Fruit fly (Drosophila melanogaster): Measurements from ENCODE around the gene CG14042.

The CG14042 gene

DNA sequence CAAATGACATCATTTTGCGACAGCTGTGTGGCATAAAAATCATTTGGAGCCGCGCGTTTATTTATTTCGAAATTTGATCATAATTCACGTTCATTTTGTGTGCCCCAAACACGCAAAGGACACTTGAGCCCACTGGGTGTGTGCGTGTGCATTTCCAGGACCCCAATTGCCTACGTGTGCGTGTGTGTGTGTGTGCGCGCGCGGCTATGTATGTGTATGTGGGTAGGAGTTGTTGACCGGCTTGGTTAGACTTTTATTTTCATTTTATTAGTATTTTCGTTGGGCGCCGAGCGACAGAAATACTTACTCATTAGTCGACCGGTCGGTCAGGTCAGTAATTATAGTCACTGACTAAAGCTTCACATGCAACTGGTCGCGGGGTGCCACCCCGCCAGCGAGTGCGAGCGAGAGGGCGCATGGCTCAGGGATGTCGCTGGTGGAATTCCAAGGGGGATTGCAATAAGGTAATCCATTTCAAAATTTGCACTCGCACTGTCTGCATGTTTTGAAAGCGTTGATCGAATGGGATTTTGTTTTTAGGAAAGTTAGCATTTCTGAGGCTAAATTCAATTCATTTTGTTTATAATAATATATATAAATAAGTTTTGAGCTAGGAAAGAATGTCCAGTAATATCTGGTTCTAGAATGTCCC, 6.1 kb downstream of the CG14042 start (continued):
- TF ChIP-seq tgo (GFP tag; IDR thresholded peaks at IDR 0.05) (peak; percentile 49; the same call in 2 of the 3 replicates), ranshi (GFP tag; IDR thresholded peaks at IDR 0.05) (peak; percentile 65), CG17802 (tag; optimal IDR thresholded peaks at IDR 0.05) (no peak), abd-A (tag; optimal IDR thresholded peaks at IDR 0.05) (peak; percentile 50), CG9727 (GFP tag; optimal IDR thresholded peaks at IDR 0.05) (peak; percentile 28), ATbp (GFP tag; optimal IDR thresholded peaks at IDR 0.05) (peak; percentile 37), MBD-R2 (GFP tag; IDR thresholded peaks at IDR 0.05) (peak; percentile 24; the same call in 1 of the 2 replicates), CG2129 (GFP tag; IDR thresholded peaks at IDR 0.05; ENCODE audit: partially characterized antibody) (no peak), CG14441 (GFP tag; IDR thresholded peaks at IDR 0.05) (peak; percentile 55), Kr (GFP tag; optimal IDR thresholded peaks at IDR 0.05) (no peak), unc-4 (GFP tag; IDR thresholded peaks at IDR 0.05; ENCODE audit: partially characterized antibody) (no peak), fu2 (GFP tag; optimal IDR thresholded peaks at IDR 0.05) (peak; percentile 4), CG12942 (GFP tag; optimal IDR thresholded peaks at IDR 0.05) (peak; percentile 31), Dbx (GFP tag; IDR thresholded peaks at IDR 0.05) (no peak), da (GFP tag; optimal IDR thresholded peaks at IDR 0.05) (no peak), CG3407 (GFP tag; optimal IDR thresholded peaks at IDR 0.05) (no peak), zf30C (GFP tag; optimal IDR thresholded peaks at IDR 0.05) (no peak), C15 (GFP tag; IDR thresholded peaks at IDR 0.05) (no peak), Sry-δ (GFP tag; optimal IDR thresholded peaks at IDR 0.05) (no peak), Nf-YA (GFP tag; IDR thresholded peaks at IDR 0.05) (no peak), CG3838 (GFP tag; optimal IDR thresholded peaks at IDR 0.05) (no peak), cato (GFP tag; optimal IDR thresholded peaks at IDR 0.05; ENCODE audit: borderline replicate concordance) (no peak), vnd (GFP tag; IDR thresholded peaks at IDR 0.05; ENCODE audit: partially characterized antibody) (no peak), Elba2 (GFP tag; optimal IDR thresholded peaks at IDR 0.05) (no peak), CG5953 (GFP tag; IDR thresholded peaks at IDR 0.05) (no peak), ken (GFP tag; IDR thresholded peaks at IDR 0.05) (0 out of 3 replicates have a peak, but pooled peaks have one; percentile 35), CG10321 (GFP tag; IDR thresholded peaks at IDR 0.05) (no peak), CG10147 (GFP tag; optimal IDR thresholded peaks at IDR 0.05) (no peak), cad (GFP tag; optimal IDR thresholded peaks at IDR 0.05) (no peak), corto (GFP tag; optimal IDR thresholded peaks at IDR 0.05) (peak; percentile 25), Sox102F (GFP tag; optimal IDR thresholded peaks at IDR 0.05) (peak; percentile 54), CG18599 (GFP tag; optimal IDR thresholded peaks at IDR 0.05) (peak; percentile 65), caup (GFP tag; optimal IDR thresholded peaks at IDR 0.05; ENCODE audit: severe bottlenecking) (peak; percentile 9), ham (GFP tag; IDR thresholded peaks at IDR 0.05) (no peak), nau (GFP tag; optimal IDR thresholded peaks at IDR 0.05) (no peak), CG6813 (GFP tag; optimal IDR thresholded peaks at IDR 0.05) (peak; percentile 2), ind (GFP tag; optimal IDR thresholded peaks at IDR 0.05) (peak; percentile 63), Gsc (GFP tag; IDR thresholded peaks at IDR 0.05) (no peak), CG10654 (GFP tag; optimal IDR thresholded peaks at IDR 0.05) (no peak), CG32532 (GFP tag; IDR thresholded peaks at IDR 0.05) (peak; percentile 53; the same call in 1 of the 2 replicates), CG7372 (GFP tag; IDR thresholded peaks at IDR 0.05) (0 out of 2 replicates have a peak, but pooled peaks have one; percentile 20), seq (GFP tag; IDR thresholded peaks at IDR 0.05) (peak; percentile 57), Rfx (GFP tag; IDR thresholded peaks at IDR 0.05) (peak; percentile 67), cg (GFP tag; optimal IDR thresholded peaks at IDR 0.05) (peak; percentile 87), maf-S (GFP tag; optimal IDR thresholded peaks at IDR 0.05) (peak; percentile 7), Ssrp (tag; optimal IDR thresholded peaks at IDR 0.05) (peak; percentile 49), pzg (GFP tag; optimal IDR thresholded peaks at IDR 0.05) (no peak), CG3726 (GFP tag; IDR thresholded peaks at IDR 0.05) (no peak), MESR4 (GFP tag; optimal IDR thresholded peaks at IDR 0.05) (no peak), NFAT (GFP tag; IDR thresholded peaks at IDR 0.05) (peak; percentile 62; the same call in 1 of the 2 replicates)
